Fruit fly (Drosophila melanogaster) whole organism, prepupa: ENCODE data around the gene CG32037.

ENCODE experiments used
- CG10631 ChIP-seq: fragments of 200-800 bp; sonication (Bioruptor generic); optimal IDR thresholded peaks from 2 replicates; lab custom pipeline; 2016; ENCODE audit warnings: missing biosample characterization, missing genetic modification characterization
- CG16779 ChIP-seq: fragments of 200-800 bp; sonication (Bioruptor generic); optimal IDR thresholded peaks from 3 replicates; lab custom pipeline; 2017; ENCODE audit warnings: missing biosample characterization, mild to moderate bottlenecking, missing genetic modification characterization
- CG3032 ChIP-seq: fragments of 200-800 bp; optimal IDR thresholded peaks from 2 replicates; lab custom pipeline; 2019; ENCODE audit warnings: missing biosample characterization, mild to moderate bottlenecking, missing genetic modification characterization, moderate library complexity
- CG31627 ChIP-seq: fragments of 200-800 bp; sonication (Bioruptor generic); optimal IDR thresholded peaks from 3 replicates; lab custom pipeline; 2016; ENCODE audit warnings: missing biosample characterization, missing genetic modification characterization
- CG3919 ChIP-seq: fragments of 200-800 bp; sonication (Bioruptor generic); optimal IDR thresholded peaks from 3 replicates; lab custom pipeline; 2016; ENCODE audit warnings: missing biosample characterization, missing genetic modification characterization
- Eip78C ChIP-seq: fragments of 200-800 bp; sonication (Bioruptor generic); peaks from one replicate; lab custom pipeline; 2016; ENCODE audit warnings: missing biosample characterization, missing genetic modification characterization
- Eip93F ChIP-seq: fragments of 200-800 bp; sonication (Bioruptor generic); optimal IDR thresholded peaks from 2 replicates; lab custom pipeline; 2016; ENCODE audit warnings: missing biosample characterization, mild to moderate bottlenecking, missing genetic modification characterization
- Ets96B ChIP-seq: fragments of 200-800 bp; optimal IDR thresholded peaks from 2 replicates; lab custom pipeline; 2019; ENCODE audit warnings: missing biosample characterization, mild to moderate bottlenecking, missing genetic modification characterization, moderate library complexity
- achi ChIP-seq: fragments of 200-800 bp; sonication (Bioruptor generic); optimal IDR thresholded peaks from 3 replicates; lab custom pipeline; 2016; ENCODE audit warnings: missing biosample characterization, missing genetic modification characterization
- dsx ChIP-seq: fragments of 200-800 bp; optimal IDR thresholded peaks from 3 replicates; lab custom pipeline; 2019; ENCODE audit warnings: missing biosample characterization, mild to moderate bottlenecking, missing genetic modification characterization, moderate library complexity; ENCODE audit not compliant: poor library complexity, severe bottlenecking
- net ChIP-seq: fragments of 200-800 bp; sonication (Bioruptor generic); optimal IDR thresholded peaks from 3 replicates; lab custom pipeline; 2016; ENCODE audit warnings: missing biosample characterization, missing genetic modification characterization

DNA sequence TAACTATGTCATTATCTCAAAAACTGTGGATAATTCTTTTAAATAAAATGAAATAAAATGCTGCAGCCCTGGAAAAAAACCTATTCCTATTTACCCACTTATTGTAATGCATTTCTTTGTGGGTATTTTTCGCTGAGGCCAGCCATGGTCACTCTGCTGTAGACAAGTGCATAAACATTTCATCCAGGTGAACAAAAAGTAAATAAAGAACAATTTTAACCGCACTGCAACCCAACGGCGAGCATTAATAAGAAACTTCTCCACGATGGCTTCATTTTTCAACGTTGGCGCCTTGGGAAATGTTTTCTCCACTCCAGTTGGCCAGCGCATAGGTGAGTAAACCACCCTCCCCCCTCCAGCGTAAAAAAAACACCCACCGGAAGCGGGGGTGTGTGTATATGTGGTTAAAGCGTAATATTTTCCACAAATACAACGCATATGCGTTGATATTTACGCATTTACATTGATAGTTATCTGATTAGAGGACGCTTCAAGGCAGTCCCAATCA is 45.2 kb downstream of the CG32037 start, which contains the start of gene CG3529:
- no peak for TF ChIP-seq Eip93F (GFP tag; lab: Kevin White, UChicago)
- no peak for TF ChIP-seq achi (GFP tag; lab: Kevin White, UChicago)
- TF ChIP-seq dsx: no peak
- TF ChIP-seq CG3919 (GFP tag; lab: Kevin White, UChicago): no peak
- TF ChIP-seq CG10631 (GFP tag; lab: Kevin White, UChicago): peak; percentile 25
- TF ChIP-seq CG3032 (tag; lab: Kevin White, UChicago): peak; percentile 7
- TF ChIP-seq net (GFP tag; lab: Kevin White, UChicago): no peak
- peak; percentile 8 for TF ChIP-seq CG16779 (tag; lab: Kevin White, UChicago)
- peak; percentile 5 for TF ChIP-seq CG31627 (GFP tag; lab: Kevin White, UChicago)
- TF ChIP-seq Eip78C (GFP tag; lab: Kevin White, UChicago): peak; percentile 72
- no peak for TF ChIP-seq Ets96B (tag; lab: Kevin White, UChicago)
